Worm (Caenorhabditis elegans) whole organism, L3 larva: ENCODE results near the gene cdh-9.

ENCODE experiments used
- R02D3.7 ChIP-seq: fragments of 150-350 bp; optimal IDR thresholded peaks from 2 replicates; lab custom pipeline; 2014; ENCODE audit warnings: missing biosample characterization, missing genetic modification characterization
- ZK546.5 ChIP-seq: sonication (generic microtip); optimal IDR thresholded peaks from 2 replicates; lab custom pipeline; 2017; ENCODE audit warnings: missing biosample characterization, missing genetic modification characterization
- aly-2 ChIP-seq: fragments of 150-350 bp; optimal IDR thresholded peaks from 2 replicates; lab custom pipeline; 2014; ENCODE audit warnings: missing biosample characterization, missing genetic modification characterization
- ama-1 ChIP-seq: fragments of 150-350 bp; optimal IDR thresholded peaks from 2 replicates; lab custom pipeline; 2018
- ceh-16 ChIP-seq: sonication (generic microtip); optimal IDR thresholded peaks from 2 replicates; lab custom pipeline; 2017; ENCODE audit warnings: missing biosample characterization, missing genetic modification characterization
- ceh-28 ChIP-seq: fragments of 150-350 bp; optimal IDR thresholded peaks from 2 replicates; lab custom pipeline; 2014; ENCODE audit warnings: missing biosample characterization, missing genetic modification reagents, missing genetic modification characterization
- ceh-82 ChIP-seq: fragments of 150-350 bp; optimal IDR thresholded peaks from 2 replicates; lab custom pipeline; 2014; ENCODE audit warnings: missing biosample characterization, missing genetic modification characterization
- ceh-9 ChIP-seq: sonication (generic microtip); optimal IDR thresholded peaks from 2 replicates; lab custom pipeline; 2018; ENCODE audit warnings: missing biosample characterization, missing genetic modification characterization
- daf-12 ChIP-seq: fragments of 150-350 bp; optimal IDR thresholded peaks from 2 replicates; lab custom pipeline; 2014; ENCODE audit warnings: missing biosample characterization, missing genetic modification reagents, missing genetic modification characterization
- egl-27 ChIP-seq: sonication (generic microtip); optimal IDR thresholded peaks from 4 replicates; lab custom pipeline; 2017; ENCODE audit warnings: missing biosample characterization, missing genetic modification reagents, missing genetic modification characterization
- egl-5 ChIP-seq: fragments of 150-350 bp; optimal IDR thresholded peaks from 2 replicates; lab custom pipeline; 2017; ENCODE audit warnings: missing biosample characterization, missing genetic modification reagents, missing genetic modification characterization, inconsistent platforms
- elt-1 ChIP-seq: fragments of 150-350 bp; optimal IDR thresholded peaks from 2 replicates; lab custom pipeline; 2014; ENCODE audit warnings: missing biosample characterization, missing genetic modification characterization
- elt-2 ChIP-seq: sonication (generic microtip); optimal IDR thresholded peaks from 2 replicates; lab custom pipeline; 2016; ENCODE audit warnings: missing genetic modification reagents, mild to moderate bottlenecking, missing genetic modification characterization, missing compliant biosample characterization
- elt-3 ChIP-seq, 3 experiments: fragments of 150-350 bp in 1 of 3; sonication (generic microtip) in 2 of 3; optimal IDR thresholded peaks; 2 replicates in 2 of 3; 4 replicates in 1 of 3; lab custom pipeline; 2014 to 2017; ENCODE audit warnings: missing biosample characterization in 3 of 3, missing genetic modification characterization in 3 of 3
- eor-1 ChIP-seq, 2 experiments: fragments of 150-350 bp; optimal IDR thresholded peaks; 2 replicates each; lab custom pipeline; 2014 to 2018; ENCODE audit warnings: missing biosample characterization in 2 of 2, missing genetic modification characterization in 2 of 2
- fkh-10 ChIP-seq: sonication (generic microtip); optimal IDR thresholded peaks from 2 replicates; lab custom pipeline; 2017; ENCODE audit warnings: missing biosample characterization, missing genetic modification reagents, missing genetic modification characterization
- fkh-2 ChIP-seq: fragments of 150-350 bp; optimal IDR thresholded peaks from 2 replicates; lab custom pipeline; 2014; ENCODE audit warnings: missing biosample characterization, missing genetic modification reagents, missing genetic modification characterization
- fos-1 ChIP-seq: fragments of 150-350 bp; optimal IDR thresholded peaks from 2 replicates; lab custom pipeline; 2014; ENCODE audit warnings: missing biosample characterization, missing genetic modification characterization
- hmg-11 ChIP-seq: sonication (generic microtip); optimal IDR thresholded peaks from 2 replicates; lab custom pipeline; 2016; ENCODE audit warnings: missing genetic modification characterization, missing compliant biosample characterization
- jun-1 ChIP-seq: fragments of 150-350 bp; optimal IDR thresholded peaks from 2 replicates; lab custom pipeline; 2014; ENCODE audit warnings: missing biosample characterization, missing genetic modification reagents, missing genetic modification characterization
- lin-15B ChIP-seq: fragments of 150-350 bp; optimal IDR thresholded peaks from 2 replicates; lab custom pipeline; 2014; ENCODE audit warnings: missing biosample characterization, missing genetic modification characterization
- lin-39 ChIP-seq: fragments of 150-350 bp; optimal IDR thresholded peaks from 2 replicates; lab custom pipeline; 2018; ENCODE audit warnings: missing biosample characterization, missing genetic modification reagents, missing genetic modification characterization
- lsy-12 ChIP-seq: sonication (generic microtip); optimal IDR thresholded peaks from 2 replicates; lab custom pipeline; 2016; ENCODE audit warnings: mild to moderate bottlenecking, missing genetic modification characterization, missing compliant biosample characterization
- mdl-1 ChIP-seq: fragments of 150-350 bp; optimal IDR thresholded peaks from 2 replicates; lab custom pipeline; 2014; ENCODE audit warnings: missing biosample characterization, missing genetic modification characterization
- mml-1 ChIP-seq: fragments of 150-350 bp; sonication (generic microtip); optimal IDR thresholded peaks from 3 replicates; lab custom pipeline; 2014; ENCODE audit warnings: missing biosample characterization, missing genetic modification characterization
- nfya-1 ChIP-seq: sonication (generic microtip); optimal IDR thresholded peaks from 2 replicates; lab custom pipeline; 2017; ENCODE audit warnings: missing genetic modification characterization, mild to moderate bottlenecking, missing compliant biosample characterization, antibody characterized with exemption, moderate library complexity; ENCODE audit not compliant: insufficient read depth
- nhr-11 ChIP-seq: fragments of 150-350 bp; optimal IDR thresholded peaks from 2 replicates; lab custom pipeline; 2014; ENCODE audit warnings: missing biosample characterization, missing genetic modification characterization
- nhr-12 ChIP-seq: fragments of 150-350 bp; optimal IDR thresholded peaks from 2 replicates; lab custom pipeline; 2014; ENCODE audit warnings: missing biosample characterization, missing genetic modification characterization
- nhr-23 ChIP-seq: fragments of 150-350 bp; optimal IDR thresholded peaks from 2 replicates; lab custom pipeline; 2014; ENCODE audit warnings: missing biosample characterization, missing genetic modification reagents, missing genetic modification characterization
- nhr-237 ChIP-seq: fragments of 150-350 bp; optimal IDR thresholded peaks from 2 replicates; lab custom pipeline; 2014; ENCODE audit warnings: missing biosample characterization, missing genetic modification characterization
- nhr-25 ChIP-seq: sonication (generic microtip); optimal IDR thresholded peaks from 2 replicates; lab custom pipeline; 2017; ENCODE audit warnings: missing biosample characterization, missing genetic modification characterization
- nhr-28 ChIP-seq: fragments of 150-350 bp; optimal IDR thresholded peaks from 2 replicates; lab custom pipeline; 2014; ENCODE audit warnings: missing biosample characterization, missing genetic modification characterization
- nhr-43 ChIP-seq: sonication (generic microtip); optimal IDR thresholded peaks from 2 replicates; lab custom pipeline; 2016; ENCODE audit warnings: mild to moderate bottlenecking, missing genetic modification characterization, missing compliant biosample characterization; ENCODE audit not compliant: poor library complexity, severe bottlenecking
- nhr-67 ChIP-seq: fragments of 150-350 bp; optimal IDR thresholded peaks from 2 replicates; lab custom pipeline; 2014; ENCODE audit warnings: missing biosample characterization, missing genetic modification characterization
- nhr-76 ChIP-seq: fragments of 150-350 bp; sonication (generic microtip); optimal IDR thresholded peaks from 5 replicates; lab custom pipeline; 2014; ENCODE audit warnings: missing biosample characterization, missing genetic modification characterization
- nhr-77 ChIP-seq: fragments of 150-350 bp; optimal IDR thresholded peaks from 2 replicates; lab custom pipeline; 2014; ENCODE audit warnings: missing biosample characterization, missing genetic modification characterization
- pha-4 ChIP-seq: fragments of 150-350 bp; optimal IDR thresholded peaks from 2 replicates; lab custom pipeline; 2014; ENCODE audit warnings: missing biosample characterization, missing genetic modification reagents, missing genetic modification characterization
- pqm-1 ChIP-seq: fragments of 150-350 bp; optimal IDR thresholded peaks from 2 replicates; lab custom pipeline; 2017; ENCODE audit warnings: missing biosample characterization, missing genetic modification characterization, inconsistent platforms
- sea-2 ChIP-seq: fragments of 150-350 bp; sonication (generic microtip); optimal IDR thresholded peaks from 4 replicates; lab custom pipeline; 2014; ENCODE audit warnings: missing biosample characterization, missing genetic modification reagents, missing genetic modification characterization
- skn-1 ChIP-seq: fragments of 150-350 bp; optimal IDR thresholded peaks from 2 replicates; lab custom pipeline; 2014; ENCODE audit warnings: missing biosample characterization, missing genetic modification characterization
- snpc-4 ChIP-seq: fragments of 150-350 bp; optimal IDR thresholded peaks from 2 replicates; lab custom pipeline; 2014; ENCODE audit warnings: missing biosample characterization, missing genetic modification characterization
- tbx-2 ChIP-seq: sonication (generic microtip); optimal IDR thresholded peaks from 2 replicates; lab custom pipeline; 2016; ENCODE audit warnings: mild to moderate bottlenecking, missing genetic modification characterization, missing compliant biosample characterization
- unc-39 ChIP-seq: sonication (generic microtip); optimal IDR thresholded peaks from 4 replicates; lab custom pipeline; 2017; ENCODE audit warnings: missing biosample characterization, missing genetic modification characterization
- unc-62 ChIP-seq: fragments of 150-350 bp; sonication (generic microtip); optimal IDR thresholded peaks from 4 replicates; lab custom pipeline; 2014; ENCODE audit warnings: missing biosample characterization, missing genetic modification reagents, missing genetic modification characterization
- zag-1 ChIP-seq: fragments of 150-350 bp; optimal IDR thresholded peaks from 2 replicates; lab custom pipeline; 2014; ENCODE audit warnings: missing biosample characterization, missing genetic modification characterization
- ztf-11 ChIP-seq: fragments of 150-350 bp; optimal IDR thresholded peaks from 2 replicates; lab custom pipeline; 2014; ENCODE audit warnings: missing biosample characterization, missing genetic modification characterization
- ztf-4 ChIP-seq: fragments of 150-350 bp; optimal IDR thresholded peaks from 2 replicates; lab custom pipeline; 2014; ENCODE audit warnings: missing biosample characterization, missing genetic modification characterization

Gene cdh-9

ce11 chrX:16611333-16612043, 16.5 kb downstream of the cdh-9 start:
- peak; percentile 69 for TF ChIP-seq hmg-11 (tag; lab: Kevin White, UChicago)
- peak; percentile 69 for TF ChIP-seq ceh-28 (tag; lab: Kevin White, UChicago)
- TF ChIP-seq pha-4 (tag; lab: Kevin White, UChicago): peak; percentile 34
- no peak for TF ChIP-seq nhr-11 (tag; lab: Kevin White, UChicago)
- no peak for TF ChIP-seq nhr-12 (tag; lab: Kevin White, UChicago)
- TF ChIP-seq lin-39: peak; percentile 39
- peak; percentile 12 for TF ChIP-seq snpc-4 (tag; lab: Kevin White, UChicago)
- TF ChIP-seq egl-5 (tag; lab: Kevin White, UChicago): peak; percentile 56
- no peak for TF ChIP-seq unc-39 (tag; lab: Kevin White, UChicago)
- TF ChIP-seq nfya-1: peak; percentile 58

ce11 chrX:16612293-16612946, 17.4 kb downstream of the cdh-9 start:
- TF ChIP-seq ztf-11 (tag; lab: Kevin White, UChicago) (no peak), nfya-1 (peak; percentile 99), ama-1 (peak; percentile 78), daf-12 (no peak), ceh-9 (no peak), tbx-2 (tag; lab: Kevin White, UChicago) (peak; percentile 93), nhr-11 (tag; lab: Kevin White, UChicago) (peak; percentile 93), nhr-12 (tag; lab: Kevin White, UChicago) (no peak), zag-1 (tag; lab: Kevin White, UChicago) (peak; percentile 75), ceh-82 (peak; percentile 53), nhr-77 (tag; lab: Kevin White, UChicago) (peak; percentile 67), nhr-25 (peak; percentile 98), lin-15B (tag; lab: Kevin White, UChicago) (peak; percentile 67), nhr-67 (tag; lab: Kevin White, UChicago) (no peak), snpc-4 (tag; lab: Kevin White, UChicago) (peak; percentile 73), ceh-16 (tag; lab: Kevin White, UChicago) (no peak), ceh-28 (tag; lab: Kevin White, UChicago) (peak; percentile 94), unc-39 (tag; lab: Kevin White, UChicago) (peak; percentile 71), hmg-11 (tag; lab: Kevin White, UChicago) (peak; percentile 98), skn-1 (tag; lab: Kevin White, UChicago) (peak; percentile 58), fkh-10 (GFP tag; lab: Kevin White, UChicago) (peak; percentile 85), mml-1 (tag; lab: Kevin White, UChicago) (no peak), sea-2 (peak; percentile 25), egl-27 (tag; lab: Kevin White, UChicago) (peak; percentile 45), elt-1 (tag; lab: Kevin White, UChicago) (peak; percentile 73), ZK546.5 (no peak), pqm-1 (tag; lab: Kevin White, UChicago) (peak; percentile 74), ztf-4 (tag; lab: Kevin White, UChicago) (peak; percentile 89), unc-62 (peak; percentile 63), nhr-28 (tag; lab: Kevin White, UChicago) (no peak), nhr-76 (no peak), nhr-237 (tag; lab: Kevin White, UChicago) (no peak), lsy-12 (tag; lab: Kevin White, UChicago) (peak; percentile 94), mdl-1 (tag; lab: Kevin White, UChicago) (peak; percentile 93), nhr-23 (tag; lab: Kevin White, UChicago) (peak; percentile 92), elt-2 (tag; lab: Kevin White, UChicago) (peak; percentile 91), lin-39 (peak; percentile 87), eor-1 (tag; optimal IDR thresholded peaks at IDR 0.05; lab: Kevin White, UChicago) (no peak), jun-1 (peak; percentile 96), R02D3.7 (peak; percentile 71), elt-3 (tag; optimal IDR thresholded peaks at IDR 0.05; lab: Kevin White, UChicago) (peak in 2 of 3 experiments; percentile 21 to 76), pha-4 (tag; lab: Kevin White, UChicago) (peak; percentile 93), nhr-43 (tag; lab: Kevin White, UChicago) (peak; percentile 75), aly-2 (tag; lab: Kevin White, UChicago) (no peak), egl-5 (tag; lab: Kevin White, UChicago) (peak; percentile 62), fkh-2 (tag; lab: Kevin White, UChicago) (peak; percentile 49), fos-1 (tag; lab: Kevin White, UChicago) (peak; percentile 86)
